Worm (Caenorhabditis elegans) whole organism, L4 larva: ENCODE results near the gene Y22D7AL.7.

Experiments
- D1046.2 ChIP-seq: fragments of 200-800 bp; sonication (Bioruptor generic); IDR thresholded peaks from 2 replicates; pipeline ENCODE4 v1.3.6; 2022; ENCODE audit warnings: missing genetic modification characterization, missing compliant biosample characterization
- F26F4.8 ChIP-seq: fragments of 200-800 bp; sonication (Bioruptor generic); conservative IDR thresholded peaks from 2 replicates; pipeline ENCODE4 v1.3.6; 2022; ENCODE audit warnings: missing genetic modification characterization, missing compliant biosample characterization
- F44E2.7 ChIP-seq: fragments of 200-800 bp; sonication (Bioruptor generic); IDR thresholded peaks from 2 replicates; pipeline ENCODE4 v2.1.2; 2022; ENCODE audit warnings: missing genetic modification characterization, missing compliant biosample characterization
- T20F7.1 ChIP-seq: fragments of 200-800 bp; sonication (Bioruptor generic); optimal IDR thresholded peaks from 2 replicates; lab custom pipeline; 2018; ENCODE audit warnings: mild to moderate bottlenecking, missing genetic modification characterization, missing compliant biosample characterization
- Y105C5A.15 ChIP-seq: fragments of 200-800 bp; sonication (Bioruptor generic); IDR thresholded peaks from 2 replicates; pipeline ENCODE4 v1.3.6; 2022; ENCODE audit warnings: missing genetic modification characterization, missing compliant biosample characterization
- Y48G9A.11 ChIP-seq: fragments of 200-800 bp; sonication (Bioruptor generic); IDR thresholded peaks from 2 replicates; pipeline ENCODE4 v1.3.6; 2022; ENCODE audit warnings: missing genetic modification reagents, missing genetic modification characterization, missing compliant biosample characterization
- Y5F2A.4 ChIP-seq: fragments of 200-800 bp; sonication (Bioruptor generic); optimal IDR thresholded peaks from 2 replicates; lab custom pipeline; 2018; ENCODE audit warnings: mild to moderate bottlenecking, missing genetic modification characterization, missing compliant biosample characterization
- aha-1 ChIP-seq: fragments of 150-350 bp; peaks from one replicate; lab custom pipeline; 2014; ENCODE audit warnings: missing biosample characterization, missing genetic modification characterization
- attf-4 ChIP-seq: sonication (generic microtip); optimal IDR thresholded peaks from 3 replicates; lab custom pipeline; 2017; ENCODE audit warnings: missing biosample characterization, missing genetic modification characterization
- ceh-28 ChIP-seq: fragments of 150-350 bp; optimal IDR thresholded peaks from 2 replicates; lab custom pipeline; 2014; ENCODE audit warnings: missing biosample characterization, missing genetic modification reagents, missing genetic modification characterization
- ceh-44 ChIP-seq: fragments of 200-800 bp; sonication (Bioruptor generic); IDR thresholded peaks from 2 replicates; pipeline ENCODE4 v1.3.6; 2022; ENCODE audit warnings: missing genetic modification reagents, missing genetic modification characterization, missing compliant biosample characterization
- ces-1 ChIP-seq: fragments of 150-350 bp; sonication (generic microtip); optimal IDR thresholded peaks from 4 replicates; lab custom pipeline; 2014; ENCODE audit warnings: missing biosample characterization, missing genetic modification reagents, missing genetic modification characterization
- dmd-9 ChIP-seq: fragments of 200-800 bp; sonication (Bioruptor generic); IDR thresholded peaks from 2 replicates; pipeline ENCODE4 v1.3.6; 2022; ENCODE audit warnings: missing genetic modification reagents, missing genetic modification characterization, missing compliant biosample characterization
- duxl-1 ChIP-seq: sonication (generic microtip); optimal IDR thresholded peaks from 2 replicates; lab custom pipeline; 2016; ENCODE audit warnings: mild to moderate bottlenecking, missing genetic modification characterization, moderate library complexity, missing compliant biosample characterization; ENCODE audit not compliant: poor library complexity
- dve-1 ChIP-seq: sonication (generic microtip); optimal IDR thresholded peaks from 2 replicates; lab custom pipeline; 2017; ENCODE audit warnings: antibody characterized with exemption, mild to moderate bottlenecking, missing genetic modification characterization, missing compliant biosample characterization; ENCODE audit not compliant: insufficient read depth
- egl-43 ChIP-seq: fragments of 200-800 bp; sonication (Bioruptor generic); IDR thresholded peaks from 2 replicates; pipeline ENCODE4 v1.3.6; 2022; ENCODE audit warnings: missing genetic modification reagents, missing genetic modification characterization, missing compliant biosample characterization
- fkh-10 ChIP-seq: fragments of 150-350 bp; optimal IDR thresholded peaks from 2 replicates; lab custom pipeline; 2014; ENCODE audit warnings: missing biosample characterization, missing genetic modification reagents, missing genetic modification characterization
- hlh-30 ChIP-seq: sonication (generic microtip); optimal IDR thresholded peaks from 2 replicates; lab custom pipeline; 2017; ENCODE audit warnings: antibody characterized with exemption, mild to moderate bottlenecking, missing genetic modification characterization, missing compliant biosample characterization; ENCODE audit not compliant: insufficient read depth
- hmg-1.1 ChIP-seq: fragments of 200-800 bp; sonication (Bioruptor generic); IDR thresholded peaks from 2 replicates; pipeline ENCODE4 v1.3.6; 2022; ENCODE audit warnings: missing genetic modification reagents, missing genetic modification characterization, missing compliant biosample characterization
- lim-7 ChIP-seq: fragments of 200-800 bp; sonication (Bioruptor generic); IDR thresholded peaks from 2 replicates; pipeline ENCODE4 v1.3.6; 2022; ENCODE audit warnings: missing genetic modification characterization, missing compliant biosample characterization
- lin-13 ChIP-seq: fragments of 150-350 bp; optimal IDR thresholded peaks from 2 replicates; lab custom pipeline; 2014; ENCODE audit warnings: missing biosample characterization, missing genetic modification reagents, missing genetic modification characterization
- lin-29 ChIP-seq: fragments of 200-800 bp; sonication (Bioruptor generic); IDR thresholded peaks from 2 replicates; pipeline ENCODE4 v1.3.6; 2022; ENCODE audit warnings: missing genetic modification reagents, missing genetic modification characterization, missing compliant biosample characterization
- lin-38 ChIP-seq: fragments of 200-800 bp; sonication (Bioruptor generic); IDR thresholded peaks from 2 replicates; pipeline ENCODE4 v1.3.6; 2022; ENCODE audit warnings: missing genetic modification reagents, missing genetic modification characterization, missing compliant biosample characterization
- madf-5 ChIP-seq, 2 experiments: fragments of 200-800 bp; sonication (Bioruptor generic); IDR thresholded peaks; 2 replicates each; pipeline ENCODE4 v1.3.6; 2022; ENCODE audit warnings: missing compliant biosample characterization in 2 of 2, missing genetic modification characterization in 2 of 2
- madf-9 ChIP-seq: fragments of 200-800 bp; sonication (Bioruptor generic); conservative IDR thresholded peaks from 2 replicates; pipeline ENCODE4 v1.3.6; 2022; ENCODE audit warnings: missing genetic modification reagents, missing genetic modification characterization, missing compliant biosample characterization
- mep-1 ChIP-seq: fragments of 150-350 bp; sonication (generic microtip); optimal IDR thresholded peaks from 3 replicates; lab custom pipeline; 2014; ENCODE audit warnings: missing biosample characterization, missing genetic modification characterization
- mes-2 ChIP-seq: sonication (generic microtip); optimal IDR thresholded peaks from 2 replicates; lab custom pipeline; 2016; ENCODE audit warnings: missing genotype, mild to moderate bottlenecking, missing genetic modification characterization, missing compliant biosample characterization; ENCODE audit not compliant: poor library complexity, severe bottlenecking
- mxl-3 ChIP-seq: fragments of 200-800 bp; sonication (Bioruptor generic); optimal IDR thresholded peaks from 2 replicates; lab custom pipeline; 2018; ENCODE audit warnings: mild to moderate bottlenecking, missing genetic modification characterization, missing compliant biosample characterization
- nhr-10 ChIP-seq: fragments of 150-350 bp; optimal IDR thresholded peaks from 2 replicates; lab custom pipeline; 2014; ENCODE audit warnings: missing biosample characterization, missing genetic modification characterization
- nhr-237 ChIP-seq: sonication (generic microtip); optimal IDR thresholded peaks from 2 replicates; lab custom pipeline; 2017; ENCODE audit warnings: missing biosample characterization, missing genetic modification characterization
- nhr-48 ChIP-seq: sonication (generic microtip); optimal IDR thresholded peaks from 2 replicates; lab custom pipeline; 2016; ENCODE audit warnings: mild to moderate bottlenecking, missing genetic modification characterization, missing compliant biosample characterization
- nhr-76 ChIP-seq: fragments of 150-350 bp; optimal IDR thresholded peaks from 2 replicates; lab custom pipeline; 2014; ENCODE audit warnings: missing biosample characterization, missing genetic modification characterization
- pha-4 ChIP-seq, 2 experiments: fragments of 150-350 bp in 1 of 2; fragments of 200-800 bp in 1 of 2; sonication (Bioruptor generic) in 1 of 2; IDR thresholded peaks in 1 of 2; optimal IDR thresholded peaks in 1 of 2; 2 replicates each; pipeline versions ENCODE4 v1.3.6 to Lab custom; 2014 to 2022; ENCODE audit warnings: missing genetic modification characterization in 2 of 2, missing genetic modification reagents in 2 of 2, missing biosample characterization in 1 of 2, missing compliant biosample characterization in 1 of 2
- php-3 ChIP-seq: fragments of 200-800 bp; sonication (Bioruptor generic); IDR thresholded peaks from 2 replicates; pipeline ENCODE4 v1.3.6; 2022; ENCODE audit warnings: missing genetic modification reagents, missing genetic modification characterization, missing compliant biosample characterization
- rbr-2 ChIP-seq: sonication (generic microtip); optimal IDR thresholded peaks from 2 replicates; lab custom pipeline; 2016; ENCODE audit warnings: missing genotype, missing genetic modification characterization, missing compliant biosample characterization
- saeg-2 ChIP-seq: fragments of 200-800 bp; sonication (Bioruptor generic); IDR thresholded peaks from 2 replicates; pipeline ENCODE4 v1.3.6; 2022; ENCODE audit warnings: missing genetic modification reagents, missing genetic modification characterization, missing compliant biosample characterization
- skn-1 ChIP-seq: fragments of 150-350 bp; optimal IDR thresholded peaks from 2 replicates; lab custom pipeline; 2014; ENCODE audit warnings: missing biosample characterization, missing genetic modification characterization
- spr-1 ChIP-seq: sonication (generic microtip); optimal IDR thresholded peaks from 2 replicates; lab custom pipeline; 2016; ENCODE audit warnings: mild to moderate bottlenecking, missing genetic modification characterization, missing compliant biosample characterization
- unc-130 ChIP-seq: sonication (generic microtip); optimal IDR thresholded peaks from 2 replicates; lab custom pipeline; 2016; ENCODE audit warnings: missing genetic modification reagents, missing genetic modification characterization, missing compliant biosample characterization
- unc-39 ChIP-seq: sonication (generic microtip); optimal IDR thresholded peaks from 2 replicates; lab custom pipeline; 2017; ENCODE audit warnings: missing biosample characterization, missing genetic modification characterization
- unc-62 ChIP-seq, 3 experiments: fragments of 150-350 bp in 1 of 3; sonication (generic microtip); optimal IDR thresholded peaks in 2 of 3; peaks in 1 of 3; 1 replicate in 1 of 3; 2 replicates in 2 of 3; lab custom pipeline; 2014 to 2017; ENCODE audit warnings: missing biosample characterization in 3 of 3, missing genetic modification characterization in 3 of 3, missing genetic modification reagents in 3 of 3, missing genotype in 1 of 3
- vab-7 ChIP-seq: fragments of 200-800 bp; sonication (Bioruptor generic); IDR thresholded peaks from 2 replicates; pipeline ENCODE4 v1.3.6; 2022; ENCODE audit warnings: missing genetic modification reagents, missing genetic modification characterization, missing compliant biosample characterization
- zfp-2 ChIP-seq: sonication (generic microtip); optimal IDR thresholded peaks from 2 replicates; lab custom pipeline; 2016; ENCODE audit warnings: mild to moderate bottlenecking, missing genetic modification characterization, missing compliant biosample characterization
- zfp-3 ChIP-seq: fragments of 200-800 bp; sonication (Bioruptor generic); conservative IDR thresholded peaks from 2 replicates; pipeline ENCODE4 v1.3.6; 2022; ENCODE audit warnings: missing genetic modification reagents, missing genetic modification characterization, missing compliant biosample characterization
- zip-2 ChIP-seq: fragments of 150-350 bp; optimal IDR thresholded peaks from 2 replicates; lab custom pipeline; 2014; ENCODE audit warnings: missing biosample characterization, missing genetic modification characterization

Y22D7AL.7 gene

DNA sequence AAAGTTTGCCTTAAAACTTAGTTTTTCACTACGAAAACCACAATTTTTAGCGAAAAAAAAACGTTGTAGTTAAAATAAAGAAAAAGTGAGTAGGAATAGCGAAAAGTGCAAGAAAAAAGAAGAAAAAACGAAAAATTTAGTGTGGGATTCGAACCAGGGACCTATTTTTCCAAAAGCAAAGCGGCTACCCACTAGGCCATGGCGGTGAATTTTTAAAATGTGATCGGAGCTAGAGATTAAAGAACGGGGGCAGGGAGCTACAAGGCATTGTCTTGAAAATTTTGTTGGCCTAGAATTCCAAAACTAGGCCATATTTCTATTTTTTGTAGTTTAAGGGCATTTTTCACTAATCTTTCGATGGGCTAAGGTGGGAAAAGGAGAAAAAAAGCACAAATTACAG lies 27.2 kb downstream of the Y22D7AL.7 start:
- TF ChIP-seq aha-1 (tag; lab: Kevin White, UChicago) (peak; percentile 39), lim-7 (GFP tag; lab: Robert Waterston, UW) (peak; percentile 65; the same call in 1 of the 2 replicates), dmd-9 (GFP tag; lab: Robert Waterston, UW) (no peak), ces-1 (GFP tag; lab: Kevin White, UChicago) (no peak), lin-29 (no peak), spr-1 (tag; lab: Kevin White, UChicago) (no peak), nhr-10 (no peak), dve-1 (tag; lab: Kevin White, UChicago) (no peak), Y105C5A.15 (GFP tag; lab: Robert Waterston, UW) (0 out of 2 replicates have a peak, but pooled peaks have one; percentile 52), zfp-3 (GFP tag; lab: Robert Waterston, UW) (no peak), F44E2.7 (GFP tag; lab: Robert Waterston, UW) (0 out of 2 replicates have a peak, but pooled peaks have one; percentile 72), ceh-44 (GFP tag; lab: Robert Waterston, UW) (no peak), unc-62 (GFP tag; optimal IDR thresholded peaks at IDR 0.05 in 1 of 2; lab: Kevin White, UChicago) (no peak), unc-62 (tag; optimal IDR thresholded peaks at IDR 0.05; lab: Kevin White, UChicago) (no peak), T20F7.1 (GFP tag; lab: Kevin White, UChicago) (no peak), D1046.2 (GFP tag; lab: Robert Waterston, UW) (no peak), ceh-28 (tag; lab: Kevin White, UChicago) (no peak), lin-13 (GFP tag; lab: Kevin White, UChicago) (peak; percentile 56), php-3 (no peak), pha-4 (GFP tag; IDR thresholded peaks at IDR 0.05; lab: Robert Waterston, UW) (0 out of 2 replicates have a peak, but pooled peaks have one; percentile 52), pha-4 (tag; optimal IDR thresholded peaks at IDR 0.05; lab: Kevin White, UChicago) (no peak), attf-4 (tag; lab: Kevin White, UChicago) (no peak), madf-5 (GFP tag; IDR thresholded peaks at IDR 0.05; lab: Robert Waterston, UW) (peak in 1 of 2 experiments; percentile 69; a peak in 1 of 4 replicates), F26F4.8 (GFP tag; lab: Robert Waterston, UW) (0 out of 2 replicates have a peak, but pooled peaks have one; percentile 58), egl-43 (GFP tag; lab: Robert Waterston, UW) (0 out of 2 replicates have a peak, but pooled peaks have one; percentile 28), zfp-2 (tag; lab: Kevin White, UChicago) (no peak), lin-38 (GFP tag; lab: Robert Waterston, UW) (peak; percentile 62), saeg-2 (GFP tag; lab: Robert Waterston, UW) (no peak), Y5F2A.4 (GFP tag; lab: Kevin White, UChicago) (peak; percentile 2), unc-130 (peak; percentile 43), nhr-76 (tag; lab: Kevin White, UChicago) (no peak), fkh-10 (GFP tag; lab: Kevin White, UChicago) (no peak), mep-1 (tag; lab: Kevin White, UChicago) (no peak), mes-2 (peak; percentile 54), skn-1 (no peak), mxl-3 (GFP tag; lab: Kevin White, UChicago) (no peak), madf-9 (GFP tag; lab: Robert Waterston, UW) (peak; percentile 42; the same call in 1 of the 2 replicates), Y48G9A.11 (GFP tag; lab: Robert Waterston, UW) (0 out of 2 replicates have a peak, but pooled peaks have one; percentile 9), zip-2 (no peak), hlh-30 (tag; lab: Kevin White, UChicago) (no peak), rbr-2 (tag; lab: Kevin White, UChicago) (no peak), nhr-48 (no peak), vab-7 (GFP tag; lab: Robert Waterston, UW) (peak; percentile 41; the same call in 1 of the 2 replicates), duxl-1 (no peak), nhr-237 (no peak), unc-39 (tag; lab: Kevin White, UChicago) (no peak), hmg-1.1 (no peak)
- TF ChIP-seq, all 104 proteins: peak for 16
